Worm (Caenorhabditis elegans): ENCODE data around the gene col-150.

DNA sequence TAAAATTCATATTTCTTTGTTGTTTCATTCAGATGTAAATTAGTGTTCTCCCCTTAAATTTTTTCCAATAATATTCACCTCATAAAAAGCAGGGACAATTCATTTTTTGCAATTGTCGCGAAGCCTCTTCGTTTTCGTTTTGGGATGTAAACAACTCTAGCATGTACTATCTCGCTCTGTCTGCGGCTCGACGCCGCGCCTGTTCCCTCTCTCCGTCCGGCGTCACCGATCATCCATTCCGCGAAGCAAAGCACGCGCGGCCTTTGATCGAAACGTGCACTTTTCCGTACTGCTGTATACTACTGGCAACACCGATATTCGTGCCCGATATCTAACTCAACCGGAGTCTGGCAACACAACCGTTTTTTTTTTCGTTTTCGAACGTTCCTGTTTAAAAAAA lies 47.5 kb downstream of the col-150 start:
- TF ChIP-seq lin-13 (GFP tag; optimal IDR thresholded peaks at IDR 0.05) (no peak), elt-3 (tag; optimal IDR thresholded peaks at IDR 0.05) (no peak), nhr-23 (tag; optimal IDR thresholded peaks at IDR 0.05) (no peak), lin-11 (tag; optimal IDR thresholded peaks at IDR 0.05) (no peak), elt-1 (tag; optimal IDR thresholded peaks at IDR 0.05) (no peak), ztf-11 (tag; optimal IDR thresholded peaks at IDR 0.05) (no peak), ama-1 (optimal IDR thresholded peaks at IDR 0.05) (no peak), egl-27 (tag; optimal IDR thresholded peaks at IDR 0.05) (no peak)
